Worm (Caenorhabditis elegans) whole organism, young adult: Measurements from ENCODE around the gene pkc-1.

ENCODE experiments used
- T07F8.4 ChIP-seq: sonication (generic microtip); optimal IDR thresholded peaks from 2 replicates; lab custom pipeline; 2016; ENCODE audit warnings: mild to moderate bottlenecking, missing genetic modification characterization, moderate library complexity, missing compliant biosample characterization
- Y67H2A.10 ChIP-seq: fragments of 200-800 bp; sonication (Bioruptor generic); conservative IDR thresholded peaks from 2 replicates; pipeline ENCODE4 v1.3.6; 2022; ENCODE audit warnings: missing genetic modification reagents, missing genetic modification characterization, missing compliant biosample characterization

- TF ChIP-seq T07F8.4 (tag; lab: Kevin White, UChicago) (no peak), Y67H2A.10 (GFP tag; lab: Robert Waterston, UW) (no peak)
Observed at ce11 chrV:12070419-12070818, 38.5 kb upstream of the pkc-1 start, which contains the start of gene kmo-1.
